Worm (Caenorhabditis elegans) whole organism, L3 larva: ENCODE measurements around the gene sgca-1.

Experiments
- R02D3.7 ChIP-seq: fragments of 150-350 bp; optimal IDR thresholded peaks from 2 replicates; lab custom pipeline; 2014; ENCODE audit warnings: missing biosample characterization, missing genetic modification characterization
- ZK546.5 ChIP-seq: sonication (generic microtip); optimal IDR thresholded peaks from 2 replicates; lab custom pipeline; 2017; ENCODE audit warnings: missing biosample characterization, missing genetic modification characterization
- aly-2 ChIP-seq: fragments of 150-350 bp; optimal IDR thresholded peaks from 2 replicates; lab custom pipeline; 2014; ENCODE audit warnings: missing biosample characterization, missing genetic modification characterization
- ama-1 ChIP-seq: fragments of 150-350 bp; optimal IDR thresholded peaks from 2 replicates; lab custom pipeline; 2018
- ceh-16 ChIP-seq: sonication (generic microtip); optimal IDR thresholded peaks from 2 replicates; lab custom pipeline; 2017; ENCODE audit warnings: missing biosample characterization, missing genetic modification characterization
- ceh-28 ChIP-seq: fragments of 150-350 bp; optimal IDR thresholded peaks from 2 replicates; lab custom pipeline; 2014; ENCODE audit warnings: missing biosample characterization, missing genetic modification reagents, missing genetic modification characterization
- ceh-82 ChIP-seq: fragments of 150-350 bp; optimal IDR thresholded peaks from 2 replicates; lab custom pipeline; 2014; ENCODE audit warnings: missing biosample characterization, missing genetic modification characterization
- daf-12 ChIP-seq: fragments of 150-350 bp; optimal IDR thresholded peaks from 2 replicates; lab custom pipeline; 2014; ENCODE audit warnings: missing biosample characterization, missing genetic modification reagents, missing genetic modification characterization
- egl-27 ChIP-seq: sonication (generic microtip); optimal IDR thresholded peaks from 4 replicates; lab custom pipeline; 2017; ENCODE audit warnings: missing biosample characterization, missing genetic modification reagents, missing genetic modification characterization
- egl-5 ChIP-seq: fragments of 150-350 bp; optimal IDR thresholded peaks from 2 replicates; lab custom pipeline; 2017; ENCODE audit warnings: missing biosample characterization, missing genetic modification reagents, missing genetic modification characterization, inconsistent platforms
- elt-1 ChIP-seq: fragments of 150-350 bp; optimal IDR thresholded peaks from 2 replicates; lab custom pipeline; 2014; ENCODE audit warnings: missing biosample characterization, missing genetic modification characterization
- elt-2 ChIP-seq: sonication (generic microtip); optimal IDR thresholded peaks from 2 replicates; lab custom pipeline; 2016; ENCODE audit warnings: missing genetic modification reagents, mild to moderate bottlenecking, missing genetic modification characterization, missing compliant biosample characterization
- elt-3 ChIP-seq, 3 experiments: fragments of 150-350 bp in 1 of 3; sonication (generic microtip) in 2 of 3; optimal IDR thresholded peaks; 2 replicates in 2 of 3; 4 replicates in 1 of 3; lab custom pipeline; 2014 to 2017; ENCODE audit warnings: missing biosample characterization in 3 of 3, missing genetic modification characterization in 3 of 3
- eor-1 ChIP-seq, 2 experiments: fragments of 150-350 bp; optimal IDR thresholded peaks; 2 replicates each; lab custom pipeline; 2014 to 2018; ENCODE audit warnings: missing biosample characterization in 2 of 2, missing genetic modification characterization in 2 of 2
- fkh-10 ChIP-seq: sonication (generic microtip); optimal IDR thresholded peaks from 2 replicates; lab custom pipeline; 2017; ENCODE audit warnings: missing biosample characterization, missing genetic modification reagents, missing genetic modification characterization
- fkh-2 ChIP-seq: fragments of 150-350 bp; optimal IDR thresholded peaks from 2 replicates; lab custom pipeline; 2014; ENCODE audit warnings: missing biosample characterization, missing genetic modification reagents, missing genetic modification characterization
- hmg-11 ChIP-seq: sonication (generic microtip); optimal IDR thresholded peaks from 2 replicates; lab custom pipeline; 2016; ENCODE audit warnings: missing genetic modification characterization, missing compliant biosample characterization
- jun-1 ChIP-seq: fragments of 150-350 bp; optimal IDR thresholded peaks from 2 replicates; lab custom pipeline; 2014; ENCODE audit warnings: missing biosample characterization, missing genetic modification reagents, missing genetic modification characterization
- lin-15B ChIP-seq: fragments of 150-350 bp; optimal IDR thresholded peaks from 2 replicates; lab custom pipeline; 2014; ENCODE audit warnings: missing biosample characterization, missing genetic modification characterization
- lin-39 ChIP-seq: fragments of 150-350 bp; optimal IDR thresholded peaks from 2 replicates; lab custom pipeline; 2018; ENCODE audit warnings: missing biosample characterization, missing genetic modification reagents, missing genetic modification characterization
- mdl-1 ChIP-seq: fragments of 150-350 bp; optimal IDR thresholded peaks from 2 replicates; lab custom pipeline; 2014; ENCODE audit warnings: missing biosample characterization, missing genetic modification characterization
- mml-1 ChIP-seq: fragments of 150-350 bp; sonication (generic microtip); optimal IDR thresholded peaks from 3 replicates; lab custom pipeline; 2014; ENCODE audit warnings: missing biosample characterization, missing genetic modification characterization
- nfya-1 ChIP-seq: sonication (generic microtip); optimal IDR thresholded peaks from 2 replicates; lab custom pipeline; 2017; ENCODE audit warnings: missing genetic modification characterization, mild to moderate bottlenecking, missing compliant biosample characterization, antibody characterized with exemption, moderate library complexity; ENCODE audit not compliant: insufficient read depth
- nhr-11 ChIP-seq: fragments of 150-350 bp; optimal IDR thresholded peaks from 2 replicates; lab custom pipeline; 2014; ENCODE audit warnings: missing biosample characterization, missing genetic modification characterization
- nhr-12 ChIP-seq: fragments of 150-350 bp; optimal IDR thresholded peaks from 2 replicates; lab custom pipeline; 2014; ENCODE audit warnings: missing biosample characterization, missing genetic modification characterization
- nhr-23 ChIP-seq: fragments of 150-350 bp; optimal IDR thresholded peaks from 2 replicates; lab custom pipeline; 2014; ENCODE audit warnings: missing biosample characterization, missing genetic modification reagents, missing genetic modification characterization
- nhr-237 ChIP-seq: fragments of 150-350 bp; optimal IDR thresholded peaks from 2 replicates; lab custom pipeline; 2014; ENCODE audit warnings: missing biosample characterization, missing genetic modification characterization
- nhr-25 ChIP-seq: sonication (generic microtip); optimal IDR thresholded peaks from 2 replicates; lab custom pipeline; 2017; ENCODE audit warnings: missing biosample characterization, missing genetic modification characterization
- nhr-28 ChIP-seq: fragments of 150-350 bp; optimal IDR thresholded peaks from 2 replicates; lab custom pipeline; 2014; ENCODE audit warnings: missing biosample characterization, missing genetic modification characterization
- nhr-43 ChIP-seq: sonication (generic microtip); optimal IDR thresholded peaks from 2 replicates; lab custom pipeline; 2016; ENCODE audit warnings: mild to moderate bottlenecking, missing genetic modification characterization, missing compliant biosample characterization; ENCODE audit not compliant: poor library complexity, severe bottlenecking
- nhr-67 ChIP-seq: fragments of 150-350 bp; optimal IDR thresholded peaks from 2 replicates; lab custom pipeline; 2014; ENCODE audit warnings: missing biosample characterization, missing genetic modification characterization
- nhr-76 ChIP-seq: fragments of 150-350 bp; sonication (generic microtip); optimal IDR thresholded peaks from 5 replicates; lab custom pipeline; 2014; ENCODE audit warnings: missing biosample characterization, missing genetic modification characterization
- nhr-77 ChIP-seq: fragments of 150-350 bp; optimal IDR thresholded peaks from 2 replicates; lab custom pipeline; 2014; ENCODE audit warnings: missing biosample characterization, missing genetic modification characterization
- pha-4 ChIP-seq: fragments of 150-350 bp; optimal IDR thresholded peaks from 2 replicates; lab custom pipeline; 2014; ENCODE audit warnings: missing biosample characterization, missing genetic modification reagents, missing genetic modification characterization
- pqm-1 ChIP-seq: fragments of 150-350 bp; optimal IDR thresholded peaks from 2 replicates; lab custom pipeline; 2017; ENCODE audit warnings: missing biosample characterization, missing genetic modification characterization, inconsistent platforms
- sea-2 ChIP-seq: fragments of 150-350 bp; sonication (generic microtip); optimal IDR thresholded peaks from 4 replicates; lab custom pipeline; 2014; ENCODE audit warnings: missing biosample characterization, missing genetic modification reagents, missing genetic modification characterization
- skn-1 ChIP-seq: fragments of 150-350 bp; optimal IDR thresholded peaks from 2 replicates; lab custom pipeline; 2014; ENCODE audit warnings: missing biosample characterization, missing genetic modification characterization
- tbx-2 ChIP-seq: sonication (generic microtip); optimal IDR thresholded peaks from 2 replicates; lab custom pipeline; 2016; ENCODE audit warnings: mild to moderate bottlenecking, missing genetic modification characterization, missing compliant biosample characterization
- unc-39 ChIP-seq: sonication (generic microtip); optimal IDR thresholded peaks from 4 replicates; lab custom pipeline; 2017; ENCODE audit warnings: missing biosample characterization, missing genetic modification characterization
- unc-62 ChIP-seq: fragments of 150-350 bp; sonication (generic microtip); optimal IDR thresholded peaks from 4 replicates; lab custom pipeline; 2014; ENCODE audit warnings: missing biosample characterization, missing genetic modification reagents, missing genetic modification characterization
- zag-1 ChIP-seq: fragments of 150-350 bp; optimal IDR thresholded peaks from 2 replicates; lab custom pipeline; 2014; ENCODE audit warnings: missing biosample characterization, missing genetic modification characterization
- ztf-11 ChIP-seq: fragments of 150-350 bp; optimal IDR thresholded peaks from 2 replicates; lab custom pipeline; 2014; ENCODE audit warnings: missing biosample characterization, missing genetic modification characterization
- ztf-4 ChIP-seq: fragments of 150-350 bp; optimal IDR thresholded peaks from 2 replicates; lab custom pipeline; 2014; ENCODE audit warnings: missing biosample characterization, missing genetic modification characterization

Gene sgca-1

DNA sequence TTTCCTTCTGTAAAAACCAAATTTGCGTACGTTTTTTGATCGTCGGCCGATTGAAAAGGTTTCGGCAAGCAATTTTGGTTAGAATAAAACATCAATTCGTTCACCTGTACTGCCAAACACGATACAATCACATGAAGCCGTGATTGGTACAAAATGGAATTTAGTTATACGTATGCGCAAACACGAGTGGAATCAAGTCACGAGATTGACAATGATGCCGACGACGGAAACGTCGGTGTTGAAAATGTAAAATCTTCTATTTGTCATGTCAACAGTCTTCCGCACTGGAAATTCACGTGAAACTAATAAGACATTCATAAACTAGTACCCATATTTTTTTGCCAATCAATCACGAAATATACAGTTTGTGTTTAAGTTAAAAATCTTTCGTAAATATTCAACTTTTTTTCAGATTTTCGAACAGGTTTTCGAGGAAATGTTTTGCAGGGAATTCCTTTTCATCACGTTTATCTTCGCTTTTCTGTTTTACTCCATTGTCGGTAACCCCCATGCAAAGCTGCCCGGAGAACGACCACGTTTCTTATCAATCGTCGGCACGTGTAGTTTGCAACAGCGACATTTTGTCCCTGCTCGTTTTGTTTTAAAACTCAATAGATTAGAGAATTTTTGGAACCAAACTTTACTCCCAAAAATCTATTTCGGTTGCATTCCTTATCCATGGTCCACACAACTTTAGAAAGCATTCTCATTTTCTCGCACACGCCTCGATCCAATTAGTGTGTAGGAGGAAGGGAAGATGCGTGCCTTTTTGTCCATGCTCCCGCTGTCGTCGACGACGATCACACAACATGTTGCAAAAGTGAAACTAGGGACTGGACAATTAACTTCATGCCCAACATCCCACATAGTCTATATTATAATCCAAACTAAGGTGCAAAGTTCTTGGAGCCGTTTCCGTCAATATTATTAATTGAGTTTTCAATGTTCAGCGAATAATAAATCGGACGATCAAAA is 50.0 kb downstream of the sgca-1 start:
- no peak for TF ChIP-seq nhr-77 (tag; lab: Kevin White, UChicago)
- TF ChIP-seq zag-1 (tag; lab: Kevin White, UChicago) = no peak
- peak; percentile 88 for TF ChIP-seq mdl-1 (tag; lab: Kevin White, UChicago)
- peak; percentile 41 for TF ChIP-seq pqm-1 (tag; lab: Kevin White, UChicago)
- peak; percentile 76 for TF ChIP-seq elt-2 (tag; lab: Kevin White, UChicago)
- TF ChIP-seq fkh-10 = no peak
- TF ChIP-seq egl-5 = peak; percentile 60
- no peak for TF ChIP-seq nhr-12 (tag; lab: Kevin White, UChicago)
- peak; percentile 35 for TF ChIP-seq jun-1 (tag; lab: Kevin White, UChicago)
- peak; percentile 89 for TF ChIP-seq nhr-25
- peak; percentile 64 for TF ChIP-seq nhr-23 (tag; lab: Kevin White, UChicago)
- peak; percentile 65 for TF ChIP-seq nfya-1
- no peak for TF ChIP-seq skn-1
- TF ChIP-seq lin-39 (tag; lab: Kevin White, UChicago) = peak; percentile 21
- TF ChIP-seq nhr-43 = peak; percentile 79

DNA sequence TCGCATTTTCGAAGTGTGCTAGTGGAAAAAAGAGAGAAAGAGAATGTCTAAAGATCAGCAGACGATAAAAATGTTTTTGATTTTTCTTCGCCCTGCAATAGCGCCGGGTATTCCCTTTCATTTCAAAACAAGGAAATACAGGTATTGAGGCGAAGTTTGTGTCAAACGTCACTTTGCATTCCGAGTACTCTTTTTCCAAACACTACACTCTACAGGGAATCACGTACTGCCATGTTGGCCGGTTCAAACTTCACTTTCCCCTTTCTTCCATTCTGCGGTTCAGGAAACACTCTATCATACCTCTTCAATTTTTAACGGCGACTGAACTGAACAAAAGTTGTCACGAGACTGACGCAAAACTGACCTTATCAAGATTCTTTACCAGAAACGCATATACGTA is 50.8 kb downstream of the sgca-1 start:
- TF ChIP-seq nhr-23 (tag; lab: Kevin White, UChicago) (no peak), elt-2 (tag; lab: Kevin White, UChicago) (peak; percentile 43), elt-1 (peak; percentile 5), nhr-67 (tag; lab: Kevin White, UChicago) (no peak), nhr-25 (no peak), nhr-76 (tag; lab: Kevin White, UChicago) (no peak), ZK546.5 (tag; lab: Kevin White, UChicago) (no peak)

ce11 chrX:6737329-6738008 is 51.9 kb downstream of the sgca-1 start:
- TF ChIP-seq pqm-1 (tag; lab: Kevin White, UChicago) = peak; percentile 78
- TF ChIP-seq elt-3 (tag; optimal IDR thresholded peaks at IDR 0.05; lab: Kevin White, UChicago) = peak; percentile 61 to 89 (median 78)
- TF ChIP-seq ceh-16 (tag; lab: Kevin White, UChicago) = no peak
- no peak for TF ChIP-seq daf-12 (tag; lab: Kevin White, UChicago)
- TF ChIP-seq egl-5 = peak; percentile 85
- TF ChIP-seq hmg-11 (tag; lab: Kevin White, UChicago) = peak; percentile 61
- peak; percentile 77 for TF ChIP-seq unc-62
- peak; percentile 77 for TF ChIP-seq ceh-28
- TF ChIP-seq skn-1 = no peak
- peak; percentile 68 for TF ChIP-seq R02D3.7 (tag; lab: Kevin White, UChicago)
- peak; percentile 84 for TF ChIP-seq jun-1 (tag; lab: Kevin White, UChicago)
- no peak for TF ChIP-seq nhr-237 (tag; lab: Kevin White, UChicago)
- TF ChIP-seq aly-2 (tag; lab: Kevin White, UChicago) = no peak
- TF ChIP-seq nhr-28 = no peak
- TF ChIP-seq eor-1 (tag; optimal IDR thresholded peaks at IDR 0.05; lab: Kevin White, UChicago) = no peak
- TF ChIP-seq tbx-2 (tag; lab: Kevin White, UChicago) = peak; percentile 89
- peak; percentile 55 for TF ChIP-seq nhr-11
- TF ChIP-seq ama-1 (lab: Kevin White, UChicago) = no peak
- peak; percentile 100 for TF ChIP-seq mdl-1 (tag; lab: Kevin White, UChicago)
- peak; percentile 2 for TF ChIP-seq nhr-76 (tag; lab: Kevin White, UChicago)
- TF ChIP-seq sea-2 (GFP tag; lab: Kevin White, UChicago) = peak; percentile 66
- TF ChIP-seq nhr-23 (tag; lab: Kevin White, UChicago) = peak; percentile 98
- peak; percentile 94 for TF ChIP-seq mml-1 (tag; lab: Kevin White, UChicago)
- TF ChIP-seq ceh-82 (tag; lab: Kevin White, UChicago) = peak; percentile 38
- TF ChIP-seq pha-4 = peak; percentile 97
- peak; percentile 55 for TF ChIP-seq fkh-10
- peak; percentile 44 for TF ChIP-seq lin-39 (tag; lab: Kevin White, UChicago)
- TF ChIP-seq unc-39 (tag; lab: Kevin White, UChicago) = no peak
- peak; percentile 92 for TF ChIP-seq elt-2 (tag; lab: Kevin White, UChicago)
- TF ChIP-seq nfya-1 = peak; percentile 81
- no peak for TF ChIP-seq nhr-77 (tag; lab: Kevin White, UChicago)
- peak; percentile 87 for TF ChIP-seq elt-1
- TF ChIP-seq lin-15B (tag; lab: Kevin White, UChicago) = no peak
- TF ChIP-seq fkh-2 (tag; lab: Kevin White, UChicago) = no peak
- no peak for TF ChIP-seq ZK546.5 (tag; lab: Kevin White, UChicago)
- TF ChIP-seq nhr-25 = peak; percentile 94
- TF ChIP-seq nhr-67 (tag; lab: Kevin White, UChicago) = no peak
- no peak for TF ChIP-seq egl-27
- TF ChIP-seq zag-1 (tag; lab: Kevin White, UChicago) = no peak
- peak; percentile 98 for TF ChIP-seq nhr-43
- peak; percentile 58 for TF ChIP-seq ztf-4 (tag; lab: Kevin White, UChicago)
- no peak for TF ChIP-seq ztf-11 (tag; lab: Kevin White, UChicago)
